Fruit fly (Drosophila melanogaster) whole organism, embryonic: Measurements from ENCODE around the gene CG34134.

Source experiments
- Ada2b ChIP-seq: fragments of 200-800 bp; sonication (Bioruptor generic); IDR thresholded peaks from 2 replicates; pipeline ENCODE4 v1.3.6; 2022; ENCODE audit warnings: missing biosample characterization, missing genetic modification characterization
- B-H1 ChIP-seq: fragments of 200-800 bp; sonication (Bioruptor generic); IDR thresholded peaks from 3 replicates; pipeline ENCODE4 v1.3.6; 2022; ENCODE audit warnings: missing biosample characterization, missing genetic modification characterization
- CG10366 ChIP-seq: fragments of 200-800 bp; sonication (Bioruptor generic); IDR thresholded peaks from 2 replicates; pipeline ENCODE4 v1.3.6; 2022; ENCODE audit warnings: missing biosample characterization, missing genetic modification characterization
- CG11093 ChIP-seq: fragments of 200-800 bp; sonication (Bioruptor generic); IDR thresholded peaks from 3 replicates; pipeline ENCODE4 v1.3.6; 2022; ENCODE audit warnings: missing biosample characterization, missing genetic modification characterization
- CG11695 ChIP-seq: fragments of 200-800 bp; sonication (Bioruptor generic); IDR thresholded peaks from 3 replicates; pipeline ENCODE4 v1.3.6; 2022; ENCODE audit warnings: missing biosample characterization, missing genetic modification characterization
- CG12236 ChIP-seq: fragments of 200-800 bp; sonication (Bioruptor generic); optimal IDR thresholded peaks from 2 replicates; lab custom pipeline; 2016; ENCODE audit warnings: missing biosample characterization, missing genetic modification characterization
- CG13287 ChIP-seq: fragments of 200-800 bp; sonication (Bioruptor generic); IDR thresholded peaks from 2 replicates; pipeline ENCODE4 v1.3.6; 2022; ENCODE audit warnings: missing biosample characterization, missing genetic modification characterization; ENCODE audit not compliant: partially characterized antibody
- CG14965 ChIP-seq: fragments of 200-800 bp; sonication (Bioruptor generic); optimal IDR thresholded peaks from 2 replicates; lab custom pipeline; 2016; ENCODE audit warnings: missing biosample characterization, missing genetic modification characterization, borderline replicate concordance
- CG17186 ChIP-seq: fragments of 200-800 bp; sonication (Bioruptor generic); optimal IDR thresholded peaks from 3 replicates; lab custom pipeline; 2017; ENCODE audit warnings: missing biosample characterization, missing genetic modification reagents, missing genetic modification characterization
- CG17802 ChIP-seq: fragments of 200-800 bp; sonication (Bioruptor generic); optimal IDR thresholded peaks from 2 replicates; lab custom pipeline; 2018; ENCODE audit warnings: missing biosample characterization, mild to moderate bottlenecking, missing genetic modification characterization, moderate library complexity
- CG17912 ChIP-seq: fragments of 200-800 bp; sonication (Bioruptor generic); optimal IDR thresholded peaks from 2 replicates; lab custom pipeline; 2018; ENCODE audit warnings: missing biosample characterization, mild to moderate bottlenecking, missing genetic modification characterization
- CG1832 ChIP-seq: fragments of 200-800 bp; sonication (Bioruptor generic); optimal IDR thresholded peaks from 2 replicates; lab custom pipeline; 2017; ENCODE audit warnings: missing biosample characterization, mild to moderate bottlenecking, missing genetic modification characterization, inconsistent platforms
- CG18764 ChIP-seq: fragments of 200-800 bp; sonication (Bioruptor generic); optimal IDR thresholded peaks from 3 replicates; lab custom pipeline; 2016; ENCODE audit warnings: missing biosample characterization, missing genetic modification characterization
- CG2129 ChIP-seq: fragments of 200-800 bp; sonication (Bioruptor generic); IDR thresholded peaks from 2 replicates; pipeline ENCODE4 v1.3.6; 2022; ENCODE audit warnings: missing biosample characterization, missing genetic modification characterization; ENCODE audit not compliant: partially characterized antibody
- CG2202 ChIP-seq: fragments of 200-800 bp; sonication (Bioruptor generic); optimal IDR thresholded peaks from 2 replicates; lab custom pipeline; 2018; ENCODE audit warnings: missing biosample characterization, mild to moderate bottlenecking, missing genetic modification characterization
- CG2889 ChIP-seq: fragments of 200-800 bp; sonication (Bioruptor generic); IDR thresholded peaks from 3 replicates; pipeline ENCODE4 v1.3.6; 2022; ENCODE audit warnings: missing biosample characterization, missing genetic modification characterization
- CG3065 ChIP-seq: fragments of 200-800 bp; sonication (Bioruptor generic); optimal IDR thresholded peaks from 2 replicates; lab custom pipeline; 2016; ENCODE audit warnings: missing biosample characterization, missing genetic modification characterization
- CG32767 ChIP-seq: fragments of 200-800 bp; sonication (Bioruptor generic); IDR thresholded peaks from 2 replicates; pipeline ENCODE4 v1.3.6; 2022; ENCODE audit warnings: missing biosample characterization, missing genetic modification characterization
- CG43689 ChIP-seq: fragments of 200-800 bp; sonication (Bioruptor generic); IDR thresholded peaks from 2 replicates; pipeline ENCODE4 v1.3.6; 2022; ENCODE audit warnings: missing biosample characterization, missing genetic modification characterization
- CG6254 ChIP-seq: fragments of 200-800 bp; sonication (Bioruptor generic); optimal IDR thresholded peaks from 3 replicates; lab custom pipeline; 2017; ENCODE audit warnings: mild to moderate bottlenecking, missing biosample characterization, missing genetic modification reagents, missing genetic modification characterization
- CG8478 ChIP-seq: fragments of >200 bp; optimal IDR thresholded peaks from 2 replicates; lab custom pipeline; 2018
- CG9609 ChIP-seq: fragments of 200-800 bp; sonication (Bioruptor generic); optimal IDR thresholded peaks from 3 replicates; lab custom pipeline; 2016; ENCODE audit warnings: missing biosample characterization, missing genetic modification characterization
- CG9727 ChIP-seq: fragments of 200-800 bp; sonication (Bioruptor generic); optimal IDR thresholded peaks from 3 replicates; lab custom pipeline; 2017; ENCODE audit warnings: missing biosample characterization, mild to moderate bottlenecking, missing genetic modification characterization
- CG9876 ChIP-seq: fragments of 200-800 bp; sonication (Bioruptor generic); optimal IDR thresholded peaks from 2 replicates; lab custom pipeline; 2016; ENCODE audit warnings: missing biosample characterization, missing genetic modification characterization
- Dref ChIP-seq: fragments of 200-800 bp; sonication (Bioruptor generic); IDR thresholded peaks from 2 replicates; pipeline ENCODE4 v1.3.6; 2022; ENCODE audit warnings: missing biosample characterization, missing genetic modification characterization
- Fer2 ChIP-seq: fragments of 200-800 bp; sonication (Bioruptor generic); optimal IDR thresholded peaks from 2 replicates; lab custom pipeline; 2018; ENCODE audit warnings: missing biosample characterization, mild to moderate bottlenecking, missing genetic modification characterization, moderate library complexity
- HHEX ChIP-seq: fragments of 200-800 bp; sonication (Bioruptor generic); optimal IDR thresholded peaks from 3 replicates; lab custom pipeline; 2017; ENCODE audit warnings: missing biosample characterization, mild to moderate bottlenecking, missing genetic modification characterization, missing genetic modification reagents
- Hand ChIP-seq: fragments of 200-800 bp; sonication (Bioruptor generic); optimal IDR thresholded peaks from 2 replicates; lab custom pipeline; 2017; ENCODE audit warnings: mild to moderate bottlenecking, missing biosample characterization, missing genetic modification reagents, missing genetic modification characterization
- Hmr ChIP-seq: fragments of 200-800 bp; sonication (Bioruptor generic); optimal IDR thresholded peaks from 3 replicates; lab custom pipeline; 2017; ENCODE audit warnings: mild to moderate bottlenecking, missing biosample characterization, missing genetic modification reagents, missing genetic modification characterization
- Hr51 ChIP-seq, 2 experiments: fragments of 200-800 bp; sonication (Bioruptor generic); optimal IDR thresholded peaks; 2 replicates in 1 of 2; 3 replicates in 1 of 2; lab custom pipeline; 2016 to 2018; ENCODE audit warnings: missing biosample characterization in 2 of 2, missing genetic modification characterization in 2 of 2, mild to moderate bottlenecking in 1 of 2, moderate library complexity in 1 of 2
- Lhr ChIP-seq: fragments of 200-800 bp; sonication (Bioruptor generic); optimal IDR thresholded peaks from 3 replicates; lab custom pipeline; 2017; ENCODE audit warnings: mild to moderate bottlenecking, missing biosample characterization, missing genetic modification reagents, missing genetic modification characterization
- MBD-R2 ChIP-seq: fragments of 200-800 bp; sonication (Bioruptor generic); IDR thresholded peaks from 2 replicates; pipeline ENCODE4 v1.3.6; 2022; ENCODE audit warnings: missing biosample characterization, missing genetic modification characterization
- NK7.1 ChIP-seq: fragments of 200-800 bp; sonication (Bioruptor generic); optimal IDR thresholded peaks from 3 replicates; lab custom pipeline; 2016; ENCODE audit warnings: missing biosample characterization, missing genetic modification characterization
- Nf-YC ChIP-seq: fragments of 200-800 bp; optimal IDR thresholded peaks from 3 replicates; lab custom pipeline; 2019; ENCODE audit warnings: missing biosample characterization, mild to moderate bottlenecking, missing genetic modification characterization, moderate library complexity
- Sox102F ChIP-seq: fragments of 200-800 bp; sonication (Bioruptor generic); optimal IDR thresholded peaks from 2 replicates; lab custom pipeline; 2018; ENCODE audit warnings: missing biosample characterization, mild to moderate bottlenecking, missing genetic modification characterization, moderate library complexity
- Vsx1 ChIP-seq: fragments of 200-800 bp; sonication (Bioruptor generic); optimal IDR thresholded peaks from 2 replicates; lab custom pipeline; 2017; ENCODE audit warnings: missing biosample characterization, mild to moderate bottlenecking, missing genetic modification characterization, missing genetic modification reagents
- Xrp1 ChIP-seq: fragments of 200-800 bp; sonication (Bioruptor generic); IDR thresholded peaks from 2 replicates; pipeline ENCODE4 v1.3.6; 2022; ENCODE audit warnings: missing biosample characterization, missing genetic modification characterization
- ato ChIP-seq: fragments of 200-800 bp; sonication (Bioruptor generic); IDR thresholded peaks from 2 replicates; pipeline ENCODE4 v1.3.6; 2022; ENCODE audit warnings: missing biosample characterization, missing genetic modification characterization; ENCODE audit not compliant: partially characterized antibody
- cg ChIP-seq: fragments of 200-800 bp; sonication (Bioruptor generic); optimal IDR thresholded peaks from 3 replicates; lab custom pipeline; 2019; ENCODE audit warnings: missing biosample characterization, mild to moderate bottlenecking, missing genetic modification characterization, moderate library complexity
- chif ChIP-seq, 2 experiments: fragments of 200-800 bp; sonication (Bioruptor generic); optimal IDR thresholded peaks; 3 replicates each; lab custom pipeline; 2016; ENCODE audit warnings: missing biosample characterization in 2 of 2, missing genetic modification characterization in 2 of 2
- dan ChIP-seq: fragments of 200-800 bp; sonication (Bioruptor generic); IDR thresholded peaks from 2 replicates; pipeline ENCODE4 v1.3.6; 2022; ENCODE audit warnings: missing biosample characterization, missing genetic modification characterization
- dimm ChIP-seq: fragments of 200-800 bp; sonication (Bioruptor generic); IDR thresholded peaks from 2 replicates; pipeline ENCODE4 v1.3.6; 2022; ENCODE audit warnings: missing biosample characterization, missing genetic modification characterization
- disco-r ChIP-seq: fragments of 200-800 bp; sonication (Bioruptor generic); optimal IDR thresholded peaks from 2 replicates; lab custom pipeline; 2016; ENCODE audit warnings: missing biosample characterization, missing genetic modification characterization
- fru ChIP-seq: fragments of >200 bp; optimal IDR thresholded peaks from 2 replicates; lab custom pipeline; 2017
- gcm ChIP-seq: fragments of 200-800 bp; sonication (Bioruptor generic); optimal IDR thresholded peaks from 2 replicates; lab custom pipeline; 2019; ENCODE audit warnings: missing biosample characterization, mild to moderate bottlenecking, missing genetic modification characterization, moderate library complexity
- gsb ChIP-seq: fragments of 200-800 bp; sonication (Bioruptor generic); IDR thresholded peaks from 2 replicates; pipeline ENCODE4 v1.3.6; 2022; ENCODE audit warnings: missing biosample characterization, missing genetic modification characterization
- ken ChIP-seq: fragments of 200-800 bp; sonication (Bioruptor generic); IDR thresholded peaks from 3 replicates; pipeline ENCODE4 v1.3.6; 2022; ENCODE audit warnings: missing biosample characterization, missing genetic modification characterization
- mirr ChIP-seq: fragments of 200-800 bp; sonication (Bioruptor generic); optimal IDR thresholded peaks from 3 replicates; lab custom pipeline; 2018; ENCODE audit warnings: missing biosample characterization, mild to moderate bottlenecking, missing genetic modification characterization
- repo ChIP-seq: fragments of 200-800 bp; sonication (Bioruptor generic); optimal IDR thresholded peaks from 2 replicates; lab custom pipeline; 2016; ENCODE audit warnings: missing biosample characterization, missing genetic modification characterization
- row ChIP-seq: fragments of 200-800 bp; sonication (Bioruptor generic); IDR thresholded peaks from 3 replicates; pipeline ENCODE4 v1.3.6; 2022; ENCODE audit warnings: missing biosample characterization, missing genetic modification characterization
- so ChIP-seq: fragments of 200-800 bp; sonication (Bioruptor generic); IDR thresholded peaks from 3 replicates; pipeline ENCODE4 v1.3.6; 2022; ENCODE audit warnings: missing biosample characterization, missing genetic modification characterization
- wdn ChIP-seq: fragments of 200-800 bp; sonication (Bioruptor generic); IDR thresholded peaks from 2 replicates; pipeline ENCODE4 v1.3.6; 2022; ENCODE audit warnings: missing biosample characterization, missing genetic modification characterization

The CG34134 gene

dm6 chr2L:8211070-8211469 is 20.5 kb upstream of the CG34134 start, which contains the start of gene Ssb-c31a (continued):
- no peak for TF ChIP-seq Hand (GFP tag; lab: Kevin White, UChicago)
- TF ChIP-seq CG1832 (GFP tag; lab: Kevin White, UChicago) = no peak
- peak; percentile 4 for TF ChIP-seq CG9609 (GFP tag; lab: Kevin White, UChicago)
- TF ChIP-seq repo (GFP tag; lab: Kevin White, UChicago) = peak; percentile 22
- TF ChIP-seq CG17186 (GFP tag; lab: Kevin White, UChicago) = peak; percentile 13
- no peak for TF ChIP-seq CG17802 (tag; lab: Kevin White, UChicago)
- TF ChIP-seq CG2129 (GFP tag; lab: Robert Waterston, UW) = peak; percentile 76
- no peak for TF ChIP-seq wdn (GFP tag; lab: Robert Waterston, UW)
- TF ChIP-seq Fer2 = peak; percentile 15
- TF ChIP-seq mirr (GFP tag; lab: Kevin White, UChicago) = no peak
- no peak for TF ChIP-seq CG2889 (GFP tag; lab: Robert Waterston, UW)
- no peak for TF ChIP-seq CG8478 (lab: Kevin White, UChicago)
- TF ChIP-seq so (GFP tag; lab: Robert Waterston, UW) = 0 out of 3 replicates have a peak, but pooled peaks have one; percentile 18
- no peak for TF ChIP-seq CG32767 (GFP tag; lab: Robert Waterston, UW)
- no peak for TF ChIP-seq disco-r (GFP tag; lab: Kevin White, UChicago)
- no peak for TF ChIP-seq CG6254 (GFP tag; lab: Kevin White, UChicago)
- peak in 1 of 2 experiments; percentile 35 for TF ChIP-seq chif (GFP tag; optimal IDR thresholded peaks at IDR 0.05; lab: Kevin White, UChicago)
- no peak for TF ChIP-seq CG11695
- no peak for TF ChIP-seq NK7.1 (GFP tag; lab: Kevin White, UChicago)
- TF ChIP-seq Dref (GFP tag; lab: Robert Waterston, UW) = peak; percentile 62
- no peak for TF ChIP-seq CG43689 (GFP tag; lab: Robert Waterston, UW)
- TF ChIP-seq dan (GFP tag; lab: Robert Waterston, UW) = no peak
- TF ChIP-seq Vsx1 = no peak
- peak; percentile 45 for TF ChIP-seq CG9727 (GFP tag; lab: Kevin White, UChicago)
- peak; percentile 60 for TF ChIP-seq CG18764 (GFP tag; lab: Kevin White, UChicago)
- no peak for TF ChIP-seq dimm (GFP tag; lab: Robert Waterston, UW)
- TF ChIP-seq HHEX (GFP tag; lab: Kevin White, UChicago) = peak; percentile 51
- TF ChIP-seq Hr51 (GFP tag; optimal IDR thresholded peaks at IDR 0.05; lab: Kevin White, UChicago) = peak; percentile 31 to 48
- peak; percentile 30; the same call in 1 of the 2 replicates for TF ChIP-seq CG10366 (GFP tag; lab: Robert Waterston, UW)
- peak; percentile 57 for TF ChIP-seq Xrp1 (GFP tag; lab: Robert Waterston, UW)
- no peak for TF ChIP-seq gcm (GFP tag; lab: Kevin White, UChicago)
- TF ChIP-seq CG17912 (GFP tag; lab: Kevin White, UChicago) = no peak
- no peak for TF ChIP-seq fru (lab: Kevin White, UChicago)
- peak; percentile 9 for TF ChIP-seq cg (GFP tag; lab: Kevin White, UChicago)
- TF ChIP-seq Sox102F (GFP tag; lab: Kevin White, UChicago) = no peak
- TF ChIP-seq ken = no peak
- TF ChIP-seq CG2202 (tag; lab: Kevin White, UChicago) = no peak
- TF ChIP-seq MBD-R2 (GFP tag; lab: Robert Waterston, UW) = peak; percentile 90; the same call in 1 of the 2 replicates
- no peak for TF ChIP-seq B-H1 (GFP tag; lab: Robert Waterston, UW)
- peak; percentile 57 for TF ChIP-seq Nf-YC
- TF ChIP-seq CG14965 (GFP tag; lab: Kevin White, UChicago) = no peak
- no peak for TF ChIP-seq CG9876 (GFP tag; lab: Kevin White, UChicago)
- TF ChIP-seq Hmr (GFP tag; lab: Kevin White, UChicago) = peak; percentile 65
- peak; percentile 85 for TF ChIP-seq row (GFP tag; lab: Robert Waterston, UW)
- TF ChIP-seq Ada2b = no peak
- TF ChIP-seq gsb = no peak
- no peak for TF ChIP-seq Lhr (GFP tag; lab: Kevin White, UChicago)
- no peak for TF ChIP-seq CG3065
- peak; percentile 88 for TF ChIP-seq CG13287 (GFP tag; lab: Robert Waterston, UW)
- TF ChIP-seq CG11093 (GFP tag; lab: Robert Waterston, UW) = no peak
- TF ChIP-seq ato = no peak
- TF ChIP-seq CG12236 = no peak
